Fruit fly (Drosophila melanogaster) whole organism, embryonic: ENCODE data around the gene Hsp83.

Source experiments
- Aef1 ChIP-seq: fragments of 200-800 bp; sonication (Bioruptor generic); IDR thresholded peaks from 3 replicates; pipeline ENCODE4 v1.3.6; 2022; ENCODE audit warnings: missing biosample characterization, missing genetic modification characterization
- C15 ChIP-seq: fragments of 200-800 bp; sonication (Bioruptor generic); IDR thresholded peaks from 3 replicates; pipeline ENCODE4 v1.3.6; 2022; ENCODE audit warnings: missing biosample characterization, missing genetic modification characterization
- CG10147 ChIP-seq: fragments of 200-800 bp; sonication (Bioruptor generic); optimal IDR thresholded peaks from 2 replicates; lab custom pipeline; 2019; ENCODE audit warnings: missing biosample characterization, mild to moderate bottlenecking, missing genetic modification characterization, moderate library complexity
- CG10209 ChIP-seq: fragments of 200-800 bp; sonication (Bioruptor generic); optimal IDR thresholded peaks from 3 replicates; lab custom pipeline; 2017; ENCODE audit warnings: missing biosample characterization, mild to moderate bottlenecking, missing genetic modification characterization, missing genetic modification reagents
- CG10366 ChIP-seq: fragments of 200-800 bp; sonication (Bioruptor generic); IDR thresholded peaks from 2 replicates; pipeline ENCODE4 v1.3.6; 2022; ENCODE audit warnings: missing biosample characterization, missing genetic modification characterization
- CG10431 ChIP-seq: fragments of 200-800 bp; sonication (Bioruptor generic); optimal IDR thresholded peaks from 3 replicates; lab custom pipeline; 2018; ENCODE audit warnings: missing biosample characterization, mild to moderate bottlenecking, missing genetic modification characterization
- CG12299 ChIP-seq: fragments of 200-800 bp; sonication (Bioruptor generic); optimal IDR thresholded peaks from 2 replicates; lab custom pipeline; 2018; ENCODE audit warnings: missing biosample characterization, mild to moderate bottlenecking, missing genetic modification characterization
- CG12391 ChIP-seq: fragments of 200-800 bp; sonication (Bioruptor generic); optimal IDR thresholded peaks from 3 replicates; lab custom pipeline; 2018; ENCODE audit warnings: missing biosample characterization, mild to moderate bottlenecking, missing genetic modification characterization, moderate library complexity
- CG13424 ChIP-seq: fragments of 200-800 bp; sonication (Bioruptor generic); optimal IDR thresholded peaks from 2 replicates; lab custom pipeline; 2019; ENCODE audit warnings: missing biosample characterization, mild to moderate bottlenecking, missing genetic modification characterization, moderate library complexity
- CG13624 ChIP-seq: fragments of 200-800 bp; sonication (Bioruptor generic); optimal IDR thresholded peaks from 2 replicates; lab custom pipeline; 2016; ENCODE audit warnings: missing biosample characterization, missing genetic modification characterization
- CG13894 ChIP-seq: fragments of 200-800 bp; sonication (Bioruptor generic); optimal IDR thresholded peaks from 3 replicates; lab custom pipeline; 2018; ENCODE audit warnings: missing biosample characterization, mild to moderate bottlenecking, missing genetic modification characterization, moderate library complexity
- CG14710 ChIP-seq: fragments of 200-800 bp; sonication (Bioruptor generic); optimal IDR thresholded peaks from 3 replicates; lab custom pipeline; 2019; ENCODE audit warnings: missing biosample characterization, mild to moderate bottlenecking, missing genetic modification characterization, moderate library complexity
- CG15479 ChIP-seq: fragments of 200-800 bp; sonication (Bioruptor generic); optimal IDR thresholded peaks from 3 replicates; lab custom pipeline; 2019; ENCODE audit warnings: missing biosample characterization, mild to moderate bottlenecking, missing genetic modification characterization, moderate library complexity
- CG16863 ChIP-seq: fragments of 200-800 bp; sonication (Bioruptor generic); optimal IDR thresholded peaks from 3 replicates; lab custom pipeline; 2016; ENCODE audit warnings: missing biosample characterization, missing genetic modification characterization
- CG17186 ChIP-seq: fragments of 200-800 bp; sonication (Bioruptor generic); optimal IDR thresholded peaks from 3 replicates; lab custom pipeline; 2017; ENCODE audit warnings: missing biosample characterization, missing genetic modification reagents, missing genetic modification characterization
- CG17612 ChIP-seq: fragments of 200-800 bp; sonication (Bioruptor generic); IDR thresholded peaks from 2 replicates; pipeline ENCODE4 v1.3.6; 2022; ENCODE audit warnings: missing biosample characterization, missing genetic modification characterization
- CG17912 ChIP-seq: fragments of 200-800 bp; sonication (Bioruptor generic); optimal IDR thresholded peaks from 2 replicates; lab custom pipeline; 2018; ENCODE audit warnings: missing biosample characterization, mild to moderate bottlenecking, missing genetic modification characterization
- CG18262 ChIP-seq: fragments of 200-800 bp; optimal IDR thresholded peaks from 3 replicates; lab custom pipeline; 2019; ENCODE audit warnings: missing biosample characterization, mild to moderate bottlenecking, missing genetic modification characterization, moderate library complexity
- CG2116 ChIP-seq: fragments of 200-800 bp; sonication (Bioruptor generic); optimal IDR thresholded peaks from 3 replicates; lab custom pipeline; 2018; ENCODE audit warnings: missing biosample characterization, mild to moderate bottlenecking, missing genetic modification characterization
- CG3407 ChIP-seq: fragments of 200-800 bp; sonication (Bioruptor generic); optimal IDR thresholded peaks from 2 replicates; lab custom pipeline; 2018; ENCODE audit warnings: missing biosample characterization, mild to moderate bottlenecking, missing genetic modification characterization
- CG43689 ChIP-seq: fragments of 200-800 bp; sonication (Bioruptor generic); IDR thresholded peaks from 2 replicates; pipeline ENCODE4 v1.3.6; 2022; ENCODE audit warnings: missing biosample characterization, missing genetic modification characterization
- CG6689 ChIP-seq: fragments of 200-800 bp; sonication (Bioruptor generic); IDR thresholded peaks from 2 replicates; pipeline ENCODE4 v1.3.6; 2022; ENCODE audit warnings: missing biosample characterization, missing genetic modification characterization
- CG7839 ChIP-seq: fragments of 200-800 bp; sonication (Bioruptor generic); optimal IDR thresholded peaks from 3 replicates; lab custom pipeline; 2018; ENCODE audit warnings: missing biosample characterization, mild to moderate bottlenecking, missing genetic modification characterization, moderate library complexity
- CG7963 ChIP-seq: fragments of 200-800 bp; sonication (Bioruptor generic); IDR thresholded peaks from 3 replicates; pipeline ENCODE4 v1.3.6; 2022; ENCODE audit warnings: missing biosample characterization, missing genetic modification characterization; ENCODE audit not compliant: partially characterized antibody
- CG8765 ChIP-seq: fragments of 200-800 bp; sonication (Bioruptor generic); IDR thresholded peaks from 2 replicates; pipeline ENCODE4 v1.3.6; 2022; ENCODE audit warnings: missing biosample characterization, missing genetic modification characterization
- CTCF ChIP-seq: fragments of 200-800 bp; sonication (Bioruptor generic); optimal IDR thresholded peaks from 2 replicates; lab custom pipeline; 2017; ENCODE audit warnings: missing biosample characterization, mild to moderate bottlenecking, missing genetic modification characterization, moderate library complexity
- D19A ChIP-seq: fragments of 200-800 bp; optimal IDR thresholded peaks from 3 replicates; lab custom pipeline; 2019; ENCODE audit warnings: missing biosample characterization, mild to moderate bottlenecking, missing genetic modification characterization, moderate library complexity
- Dbx ChIP-seq: fragments of 200-800 bp; sonication (Bioruptor generic); IDR thresholded peaks from 3 replicates; pipeline ENCODE4 v1.3.6; 2022; ENCODE audit warnings: missing biosample characterization, missing genetic modification characterization
- Hmx ChIP-seq: fragments of 200-800 bp; sonication (Bioruptor generic); optimal IDR thresholded peaks from 2 replicates; lab custom pipeline; 2016; ENCODE audit warnings: missing biosample characterization, missing genetic modification characterization
- Lpt ChIP-seq: fragments of >200 bp; optimal IDR thresholded peaks from 2 replicates; lab custom pipeline; 2018; ENCODE audit warnings: missing biosample characterization, missing genetic modification characterization
- Max ChIP-seq: fragments of 200-800 bp; sonication (Bioruptor generic); optimal IDR thresholded peaks from 2 replicates; lab custom pipeline; 2016; ENCODE audit warnings: missing biosample characterization, mild to moderate bottlenecking, missing genetic modification characterization
- Nf-YB ChIP-seq: fragments of 200-800 bp; sonication (Bioruptor generic); optimal IDR thresholded peaks from 3 replicates; lab custom pipeline; 2019; ENCODE audit warnings: missing biosample characterization, mild to moderate bottlenecking, missing genetic modification characterization, moderate library complexity
- NfI ChIP-seq: fragments of 200-800 bp; sonication (Bioruptor generic); optimal IDR thresholded peaks from 3 replicates; lab custom pipeline; 2018; ENCODE audit warnings: missing biosample characterization, mild to moderate bottlenecking, missing genetic modification characterization, moderate library complexity
- Rfx ChIP-seq: fragments of 200-800 bp; sonication (Bioruptor generic); IDR thresholded peaks from 2 replicates; pipeline ENCODE4 v1.3.6; 2022; ENCODE audit warnings: missing biosample characterization, missing genetic modification characterization
- Rx ChIP-seq: fragments of 200-800 bp; sonication (Bioruptor generic); IDR thresholded peaks from 2 replicates; pipeline ENCODE4 v1.3.6; 2022; ENCODE audit warnings: missing biosample characterization, missing genetic modification characterization
- Sin3A ChIP-seq: fragments of >200 bp; optimal IDR thresholded peaks from 2 replicates; lab custom pipeline; 2018
- Stat92E ChIP-seq, 3 experiments: fragments of >200 bp in 2 of 3; fragments of 200-800 bp in 1 of 3; sonication (Bioruptor generic) in 1 of 3; optimal IDR thresholded peaks; 2 replicates each; lab custom pipeline; 2017 to 2019; ENCODE audit warnings: missing biosample characterization in 3 of 3, missing genetic modification characterization in 3 of 3, mild to moderate bottlenecking in 1 of 3, moderate library complexity in 1 of 3
- ac ChIP-seq: fragments of 200-800 bp; sonication (Bioruptor generic); optimal IDR thresholded peaks from 3 replicates; lab custom pipeline; 2017; ENCODE audit warnings: missing biosample characterization, mild to moderate bottlenecking, missing genetic modification characterization
- br ChIP-seq: fragments of >200 bp; optimal IDR thresholded peaks from 2 replicates; lab custom pipeline; 2017
- ci ChIP-seq: fragments of 200-800 bp; sonication (Bioruptor generic); IDR thresholded peaks from 3 replicates; pipeline ENCODE4 v1.3.6; 2022; ENCODE audit warnings: missing biosample characterization, missing genetic modification characterization
- dan ChIP-seq: fragments of 200-800 bp; sonication (Bioruptor generic); IDR thresholded peaks from 2 replicates; pipeline ENCODE4 v1.3.6; 2022; ENCODE audit warnings: missing biosample characterization, missing genetic modification characterization
- dpn ChIP-seq, 2 experiments: fragments of 200-800 bp; sonication (Bioruptor generic); optimal IDR thresholded peaks; 3 replicates each; lab custom pipeline; 2016; ENCODE audit warnings: missing biosample characterization in 2 of 2, missing genetic modification characterization in 2 of 2
- ftz-f1 ChIP-seq: fragments of 200-800 bp; sonication (Bioruptor generic); optimal IDR thresholded peaks from 2 replicates; lab custom pipeline; 2016; ENCODE audit warnings: missing biosample characterization, missing genetic modification characterization
- inv ChIP-seq: fragments of 200-800 bp; sonication (Bioruptor generic); IDR thresholded peaks from 2 replicates; pipeline ENCODE4 v1.3.6; 2022; ENCODE audit warnings: missing biosample characterization, missing genetic modification characterization; ENCODE audit not compliant: partially characterized antibody
- knrl ChIP-seq: fragments of 200-800 bp; sonication (Bioruptor generic); IDR thresholded peaks from 3 replicates; pipeline ENCODE4 v1.3.6; 2022; ENCODE audit warnings: missing biosample characterization, missing genetic modification characterization; ENCODE audit not compliant: partially characterized antibody
- lbe ChIP-seq: fragments of 200-800 bp; sonication (Bioruptor generic); optimal IDR thresholded peaks from 2 replicates; lab custom pipeline; 2016; ENCODE audit warnings: missing biosample characterization, mild to moderate bottlenecking, missing genetic modification characterization
- otp ChIP-seq: fragments of 200-800 bp; sonication (Bioruptor generic); IDR thresholded peaks from 3 replicates; pipeline ENCODE4, ENCODE4 v1.3.6; 2022; ENCODE audit warnings: missing biosample characterization, missing genetic modification characterization
- sens-2 ChIP-seq: fragments of 200-800 bp; sonication (Bioruptor generic); IDR thresholded peaks from 2 replicates; pipeline ENCODE4 v1.3.6; 2022; ENCODE audit warnings: missing biosample characterization, missing genetic modification characterization
- sr ChIP-seq: fragments of 200-800 bp; sonication (Bioruptor generic); IDR thresholded peaks from 3 replicates; pipeline ENCODE4 v1.3.6; 2022; ENCODE audit warnings: missing biosample characterization, missing genetic modification characterization
- tio ChIP-seq: fragments of 200-800 bp; sonication (Bioruptor generic); optimal IDR thresholded peaks from 2 replicates; lab custom pipeline; 2017; ENCODE audit warnings: missing biosample characterization, missing genetic modification characterization, inconsistent platforms
- vfl ChIP-seq: fragments of 200-800 bp; sonication (Bioruptor generic); optimal IDR thresholded peaks from 2 replicates; lab custom pipeline; 2016; ENCODE audit warnings: missing biosample characterization, missing genetic modification characterization

The Hsp83 gene

dm6 chr3L:3159309-3160194 lies 33.2 kb upstream of the Hsp83 start, which contains the start of the genes ND-30 and CG15812 (continued):
- no peak for TF ChIP-seq CG10366 (GFP tag; lab: Robert Waterston, UW)
- TF ChIP-seq CG17612 (GFP tag; lab: Robert Waterston, UW): no peak
- TF ChIP-seq dpn (GFP tag; optimal IDR thresholded peaks at IDR 0.05; lab: Kevin White, UChicago): peak in 1 of 2 experiments; percentile 1
- no peak for TF ChIP-seq CG13894 (tag; lab: Kevin White, UChicago)
- TF ChIP-seq C15: no peak
- TF ChIP-seq CG16863 (GFP tag; lab: Kevin White, UChicago): no peak
- no peak for TF ChIP-seq Lpt
- no peak for TF ChIP-seq Nf-YB (GFP tag; lab: Kevin White, UChicago)
- no peak for TF ChIP-seq CG3407 (GFP tag; lab: Kevin White, UChicago)
- TF ChIP-seq Rfx: peak; percentile 22; the same call in 1 of the 2 replicates
- TF ChIP-seq CTCF: no peak
- peak; percentile 38 for TF ChIP-seq CG13424 (tag; lab: Kevin White, UChicago)
- TF ChIP-seq Rx (GFP tag; lab: Robert Waterston, UW): no peak
- TF ChIP-seq Max: no peak
- TF ChIP-seq otp (GFP tag; lab: Robert Waterston, UW): no peak
- TF ChIP-seq ftz-f1 (GFP tag; lab: Kevin White, UChicago): no peak
- TF ChIP-seq sr: no peak
- TF ChIP-seq CG10209 (GFP tag; lab: Kevin White, UChicago): no peak
- peak in 1 of 3 experiments; percentile 43 for TF ChIP-seq Stat92E (GFP tag; optimal IDR thresholded peaks at IDR 0.05; lab: Kevin White, UChicago)
- peak; percentile 58 for TF ChIP-seq CG12391 (tag; lab: Kevin White, UChicago)
- no peak for TF ChIP-seq CG8765 (GFP tag; lab: Robert Waterston, UW)
- no peak for TF ChIP-seq Dbx (GFP tag; lab: Robert Waterston, UW)
- TF ChIP-seq CG12299: no peak
- no peak for TF ChIP-seq ci (GFP tag; lab: Robert Waterston, UW)
- no peak for TF ChIP-seq knrl (GFP tag; lab: Robert Waterston, UW)
- no peak for TF ChIP-seq vfl (GFP tag; lab: Kevin White, UChicago)
- no peak for TF ChIP-seq NfI (GFP tag; lab: Kevin White, UChicago)
- TF ChIP-seq tio (GFP tag; lab: Kevin White, UChicago): no peak
- no peak for TF ChIP-seq CG7963 (GFP tag; lab: Robert Waterston, UW)
- TF ChIP-seq ac (GFP tag; lab: Kevin White, UChicago): no peak
- no peak for TF ChIP-seq dan (GFP tag; lab: Robert Waterston, UW)
- TF ChIP-seq inv: no peak
- no peak for TF ChIP-seq CG17186 (GFP tag; lab: Kevin White, UChicago)
- no peak for TF ChIP-seq CG43689 (GFP tag; lab: Robert Waterston, UW)
- peak; percentile 39 for TF ChIP-seq CG2116 (GFP tag; lab: Kevin White, UChicago)
- no peak for TF ChIP-seq CG10431 (GFP tag; lab: Kevin White, UChicago)
- TF ChIP-seq CG15479 (GFP tag; lab: Kevin White, UChicago): no peak
- no peak for TF ChIP-seq Hmx
- TF ChIP-seq CG6689 (GFP tag; lab: Robert Waterston, UW): 0 out of 2 replicates have a peak, but pooled peaks have one; percentile 5
- TF ChIP-seq br: no peak
- TF ChIP-seq CG18262: no peak
- no peak for TF ChIP-seq CG7839 (tag; lab: Kevin White, UChicago)
- TF ChIP-seq Sin3A (lab: Kevin White, UChicago): no peak
- no peak for TF ChIP-seq sens-2 (GFP tag; lab: Robert Waterston, UW)
- no peak for TF ChIP-seq CG13624 (GFP tag; lab: Kevin White, UChicago)
- TF ChIP-seq CG17912 (GFP tag; lab: Kevin White, UChicago): no peak
- peak; percentile 51 for TF ChIP-seq CG14710 (tag; lab: Kevin White, UChicago)
- no peak for TF ChIP-seq lbe (GFP tag; lab: Kevin White, UChicago)
- no peak for TF ChIP-seq Aef1 (GFP tag; lab: Robert Waterston, UW)
- TF ChIP-seq CG10147 (GFP tag; lab: Kevin White, UChicago): no peak
- TF ChIP-seq D19A: no peak
